Fruit fly (Drosophila melanogaster): Measurements from ENCODE around the gene GCC185.

GCC185 gene

dm6 chr3R:11976556-11977335 is 33.8 kb upstream of the GCC185 start, which contains the start of gene CG10005 (continued):
- TF ChIP-seq Trl (optimal IDR thresholded peaks at IDR 0.05) (peak; percentile 40 to 67), Trl (GFP tag; optimal IDR thresholded peaks at IDR 0.05) (no peak), Gsc (GFP tag; IDR thresholded peaks at IDR 0.05) (no peak), Dll (GFP tag; IDR thresholded peaks at IDR 0.05; ENCODE audit: partially characterized antibody) (no peak), CG31224 (GFP tag; IDR thresholded peaks at IDR 0.05) (0 out of 2 replicates have a peak, but pooled peaks have one; percentile 6), CG2199 (GFP tag; IDR thresholded peaks at IDR 0.05) (peak; percentile 18; the same call in 1 of the 3 replicates), aop (GFP tag; IDR thresholded peaks at IDR 0.05) (no peak), TFAM (GFP tag; optimal IDR thresholded peaks at IDR 0.05) (no peak), CG2202 (tag; optimal IDR thresholded peaks at IDR 0.05) (peak; percentile 7), Jarid2 (GFP tag; optimal IDR thresholded peaks at IDR 0.05) (peak; percentile 77), org-1 (GFP tag; optimal IDR thresholded peaks at IDR 0.05) (no peak), CG7987 (GFP tag; optimal IDR thresholded peaks at IDR 0.05) (no peak), CG3163 (GFP tag; optimal IDR thresholded peaks at IDR 0.05) (peak; percentile 90), H15 (GFP tag; IDR thresholded peaks at IDR 0.05) (0 out of 3 replicates have a peak, but pooled peaks have one; percentile 12), bab2 (GFP tag; optimal IDR thresholded peaks at IDR 0.05) (no peak), CG18619 (GFP tag; optimal IDR thresholded peaks at IDR 0.05) (no peak), psq (GFP tag; optimal IDR thresholded peaks at IDR 0.05) (no peak), CG2678 (tag; optimal IDR thresholded peaks at IDR 0.05) (no peak), CG11085 (GFP tag; IDR thresholded peaks at IDR 0.05) (0 out of 2 replicates have a peak, but pooled peaks have one; percentile 26), z (GFP tag; IDR thresholded peaks at IDR 0.05) (peak; percentile 89), Lim3 (GFP tag; IDR thresholded peaks at IDR 0.05) (no peak), CG32532 (GFP tag; IDR thresholded peaks at IDR 0.05) (no peak), slbo (GFP tag; IDR thresholded peaks at IDR 0.05) (no peak), lov (optimal IDR thresholded peaks at IDR 0.05) (no peak), lov (GFP tag; IDR thresholded peaks at IDR 0.05) (no peak), ato (GFP tag; IDR thresholded peaks at IDR 0.05; ENCODE audit: partially characterized antibody) (peak; percentile 29; the same call in 1 of the 2 replicates), BEAF-32 (GFP tag; optimal IDR thresholded peaks at IDR 0.05) (no peak), CG6813 (GFP tag; optimal IDR thresholded peaks at IDR 0.05) (no peak), Ravus (GFP tag; IDR thresholded peaks at IDR 0.05) (no peak), ranshi (GFP tag; IDR thresholded peaks at IDR 0.05) (no peak), CG6689 (GFP tag; IDR thresholded peaks at IDR 0.05) (no peak), sens (GFP tag) (peak; percentile 62), tio (GFP tag; optimal IDR thresholded peaks at IDR 0.05) (no peak), CG4820 (GFP tag; optimal IDR thresholded peaks at IDR 0.05) (no peak), ham (GFP tag; IDR thresholded peaks at IDR 0.05) (no peak), Xbp1 (GFP tag; optimal IDR thresholded peaks at IDR 0.05) (no peak), chif (GFP tag; optimal IDR thresholded peaks at IDR 0.05) (no peak), zen (tag; optimal IDR thresholded peaks at IDR 0.05) (no peak), nom (GFP tag; optimal IDR thresholded peaks at IDR 0.05) (peak; percentile 60), oc (tag; optimal IDR thresholded peaks at IDR 0.05) (peak; percentile 20), gt (GFP tag; IDR thresholded peaks at IDR 0.05) (no peak), Dfd (GFP tag; optimal IDR thresholded peaks at IDR 0.05) (no peak), pros (GFP tag; optimal IDR thresholded peaks at IDR 0.05) (peak; percentile 2), CG11093 (GFP tag; IDR thresholded peaks at IDR 0.05) (no peak), sens-2 (GFP tag; IDR thresholded peaks at IDR 0.05) (no peak), ems (GFP tag; optimal IDR thresholded peaks at IDR 0.05) (no peak)

Measured in whole organism, embryonic.